Worm (Caenorhabditis elegans): ENCODE data around the gene dyrb-1.

Gene dyrb-1

DNA sequence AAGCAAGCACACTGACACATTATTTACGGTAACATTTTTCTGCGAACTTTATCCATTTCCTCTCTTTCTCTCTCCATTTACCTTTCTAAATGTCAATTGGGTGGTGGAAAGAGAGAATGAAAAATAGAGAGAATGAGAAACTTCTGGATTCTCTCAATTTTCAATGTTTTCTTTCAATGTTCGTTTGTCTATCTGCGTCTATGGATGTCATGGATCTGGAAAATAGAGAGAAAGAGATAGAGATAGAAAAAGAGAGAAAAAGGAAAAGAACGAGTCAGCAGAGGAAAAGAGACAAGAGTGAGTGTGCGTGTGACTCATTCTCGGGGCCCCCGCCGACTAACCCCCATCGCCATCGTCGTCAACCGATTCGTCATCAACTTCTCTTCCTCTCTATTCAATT, 5.9 kb upstream of the dyrb-1 start, which contains the start of gene jun-1 (continued):
- TF ChIP-seq nhr-80 (tag; optimal IDR thresholded peaks at IDR 0.05) (peak; percentile 41), snpc-4 (GFP tag; optimal IDR thresholded peaks at IDR 0.05) (no peak), snpc-4 (tag; optimal IDR thresholded peaks at IDR 0.05) (peak in 3 of 4 experiments; percentile 3 to 36 (median 26)), B0336.3 (GFP tag; IDR thresholded peaks at IDR 0.05) (peak; percentile 24; the same call in 1 of the 2 replicates), Y67H2A.10 (GFP tag; conservative IDR thresholded peaks at IDR 0.05) (no peak), madf-10 (tag; optimal IDR thresholded peaks at IDR 0.05) (peak; percentile 41), lin-40 (tag; optimal IDR thresholded peaks at IDR 0.05) (peak; percentile 89), Y56A3A.18 (GFP tag; IDR thresholded peaks at IDR 0.05) (no peak), tbp1 (GFP tag; optimal IDR thresholded peaks at IDR 0.05) (peak; percentile 21), lag-1 (GFP tag; IDR thresholded peaks at IDR 0.05) (no peak), attf-5 (GFP tag; optimal IDR thresholded peaks at IDR 0.05) (peak; percentile 69), unc-62 (GFP tag; optimal IDR thresholded peaks at IDR 0.05) (peak; percentile 37), nfya-1 (tag; optimal IDR thresholded peaks at IDR 0.05; ENCODE audit: borderline replicate concordance, insufficient read depth) (no peak), hlh-12 (tag; optimal IDR thresholded peaks at IDR 0.05) (no peak), C06A6.2 (GFP tag; conservative IDR thresholded peaks at IDR 0.05) (peak; percentile 54), atf-7 (tag; optimal IDR thresholded peaks at IDR 0.05) (peak; percentile 20), hmg-1.2 (GFP tag; IDR thresholded peaks at IDR 0.05) (peak; percentile 81), ztf-6 (GFP tag; IDR thresholded peaks at IDR 0.05) (no peak), K12H6.12 (tag; optimal IDR thresholded peaks at IDR 0.05) (peak; percentile 72), pbrm-1 (GFP tag; IDR thresholded peaks at IDR 0.05) (peak; percentile 71)

DNA sequence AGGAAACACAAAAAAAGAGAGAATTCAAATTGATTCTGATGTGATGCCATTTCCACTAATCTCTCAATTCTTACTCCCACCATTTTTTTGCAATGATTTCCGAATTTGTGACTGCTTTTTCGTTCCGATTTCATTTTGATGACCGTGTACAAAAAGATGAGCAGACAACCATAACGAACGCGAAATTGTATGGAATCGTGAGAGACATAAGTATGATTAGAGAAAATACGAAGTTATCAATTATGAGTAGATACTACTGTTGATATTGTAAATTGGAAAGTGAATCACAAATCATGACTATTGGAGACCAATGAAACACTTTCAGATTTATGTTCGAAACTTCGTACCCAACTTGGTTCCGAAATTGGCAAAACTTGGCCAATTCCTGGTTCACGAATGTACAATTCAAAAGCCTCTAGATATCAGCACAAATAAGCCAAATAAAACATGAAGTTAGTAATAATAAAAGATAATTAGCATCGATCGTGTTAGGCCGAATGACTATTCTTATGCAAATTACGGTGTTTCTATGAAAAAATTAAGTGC, 4.6 kb upstream of the dyrb-1 start:
- peak; percentile 62 for TF ChIP-seq nhr-80 (tag; optimal IDR thresholded peaks at IDR 0.05)
- no peak for TF ChIP-seq nfya-1 (tag; optimal IDR thresholded peaks at IDR 0.05; ENCODE audit: borderline replicate concordance, insufficient read depth)
- no peak for TF ChIP-seq cebp-1 (GFP tag; IDR thresholded peaks at IDR 0.05)
- TF ChIP-seq cebp-1 (tag; optimal IDR thresholded peaks at IDR 0.05), result peak; percentile 24
- no peak for TF ChIP-seq ceh-79 (tag; optimal IDR thresholded peaks at IDR 0.05)
- TF ChIP-seq hrde-1 (tag; optimal IDR thresholded peaks at IDR 0.05; ENCODE audit: borderline replicate concordance), result no peak
- TF ChIP-seq cebp-2 (GFP tag; IDR thresholded peaks at IDR 0.05), result no peak
- TF ChIP-seq let-526 (GFP tag; IDR thresholded peaks at IDR 0.05), result no peak
- no peak for TF ChIP-seq egrh-3 (GFP tag; IDR thresholded peaks at IDR 0.05)
- TF ChIP-seq snpc-1.3 (tag; optimal IDR thresholded peaks at IDR 0.05; ENCODE audit: insufficient read depth), result no peak
- TF ChIP-seq efl-1 (GFP tag; optimal IDR thresholded peaks at IDR 0.05), result no peak

DNA sequence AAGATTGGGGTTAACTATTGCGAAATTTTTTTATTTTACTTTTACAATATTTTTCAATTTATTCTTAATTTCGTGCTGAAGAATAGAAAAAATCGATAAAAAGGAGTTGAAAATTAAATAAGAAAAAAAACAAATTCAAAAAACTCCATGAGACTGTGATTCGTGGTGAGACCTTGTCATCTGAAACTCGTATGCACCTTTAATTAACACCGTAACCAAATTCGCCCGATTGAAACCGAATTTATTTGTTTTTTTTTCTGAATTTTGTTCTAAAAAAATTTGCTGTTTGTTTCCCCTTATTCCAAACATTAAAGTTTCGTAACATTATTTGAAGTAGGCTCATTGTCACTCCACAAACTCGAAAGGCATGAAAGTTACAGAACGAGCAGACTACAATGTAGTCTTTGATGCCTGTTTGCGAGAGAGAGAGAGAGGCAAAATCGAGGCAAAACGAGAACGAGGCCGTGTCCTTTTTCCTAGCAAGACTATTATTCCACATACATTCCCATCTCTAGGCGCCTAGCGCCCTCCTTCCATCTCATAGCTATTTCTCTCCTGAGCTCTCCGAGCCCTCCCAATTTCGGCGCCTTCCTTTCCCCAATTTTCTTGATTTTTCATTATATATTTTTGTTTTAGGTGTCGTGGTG, 2.1 kb upstream of the dyrb-1 start, which contains the start of gene T24H10.4:
T24H10.4 (plus strand) TSS at position 630 of the 647 bp plus-strand sequence.
- TF ChIP-seq madf-8 (GFP tag; conservative IDR thresholded peaks at IDR 0.05) (peak; percentile 64), madf-3 (GFP tag; IDR thresholded peaks at IDR 0.05) (no peak), madf-6 (GFP tag; IDR thresholded peaks at IDR 0.05) (peak; percentile 65), snpc-1.3 (tag; optimal IDR thresholded peaks at IDR 0.05; ENCODE audit: insufficient read depth) (peak; percentile 15), zfh-2 (GFP tag; conservative IDR thresholded peaks at IDR 0.05) (0 out of 2 replicates have a peak, but pooled peaks have one; percentile 45), lsl-1 (GFP tag; optimal IDR thresholded peaks at IDR 0.05) (peak; percentile 77), xnd-1 (tag; optimal IDR thresholded peaks at IDR 0.05) (peak; percentile 63), Y53G8AR.9 (GFP tag; conservative IDR thresholded peaks at IDR 0.05) (no peak), D2030.7 (GFP tag; IDR thresholded peaks at IDR 0.05) (0 out of 2 replicates have a peak, but pooled peaks have one; percentile 8), F33H1.4 (GFP tag; IDR thresholded peaks at IDR 0.05) (peak; percentile 83), chd-7 (tag; optimal IDR thresholded peaks at IDR 0.05) (no peak), snpc-4 (GFP tag; optimal IDR thresholded peaks at IDR 0.05) (no peak), snpc-4 (tag; optimal IDR thresholded peaks at IDR 0.05) (no peak), hlh-26 (GFP tag; conservative IDR thresholded peaks at IDR 0.05) (no peak), cebp-1 (GFP tag; IDR thresholded peaks at IDR 0.05) (no peak), cebp-1 (tag; optimal IDR thresholded peaks at IDR 0.05) (peak; percentile 43), bed-1 (GFP tag; IDR thresholded peaks at IDR 0.05) (no peak), Y56A3A.18 (GFP tag; IDR thresholded peaks at IDR 0.05) (no peak), rec-8 (tag; optimal IDR thresholded peaks at IDR 0.05) (no peak), egl-44 (GFP tag; IDR thresholded peaks at IDR 0.05) (no peak)
